Worm (Caenorhabditis elegans): ENCODE measurements around the gene nhr-13.
"Not testable (repeated sequence)": the region's sequence is repeated elsewhere in the genome, so short reads cannot be mapped to it uniquely, and the experiment has no call there.

The nhr-13 gene

DNA sequence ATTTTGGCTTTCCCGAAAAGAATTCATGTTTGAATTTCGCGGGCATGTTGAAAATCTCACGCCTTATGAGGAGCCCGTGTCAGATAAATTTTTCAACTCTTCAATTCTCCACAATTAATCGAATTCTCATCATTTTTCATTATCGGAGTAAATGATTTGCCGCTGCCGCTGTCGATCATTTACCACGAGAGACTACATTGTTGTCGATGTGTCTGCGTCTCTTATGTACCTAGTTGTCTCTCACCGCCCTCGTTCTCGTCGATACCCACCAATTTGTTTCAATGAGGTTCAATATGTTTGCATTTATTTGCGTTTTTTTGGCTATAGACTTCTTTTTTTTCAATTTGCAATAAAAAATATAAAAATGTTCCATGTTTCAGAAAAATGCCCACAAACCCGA, at the start of gene nhr-13:
Gene nhr-13 (plus strand): TSS at position 369 of the 400 bp plus-strand sequence.
- TF ChIP-seq him-1 (tag; optimal IDR thresholded peaks at IDR 0.05) (no peak), W03F9.2 (tag; optimal IDR thresholded peaks at IDR 0.05) (no peak), dao-5 (tag; optimal IDR thresholded peaks at IDR 0.05) (no peak)

DNA sequence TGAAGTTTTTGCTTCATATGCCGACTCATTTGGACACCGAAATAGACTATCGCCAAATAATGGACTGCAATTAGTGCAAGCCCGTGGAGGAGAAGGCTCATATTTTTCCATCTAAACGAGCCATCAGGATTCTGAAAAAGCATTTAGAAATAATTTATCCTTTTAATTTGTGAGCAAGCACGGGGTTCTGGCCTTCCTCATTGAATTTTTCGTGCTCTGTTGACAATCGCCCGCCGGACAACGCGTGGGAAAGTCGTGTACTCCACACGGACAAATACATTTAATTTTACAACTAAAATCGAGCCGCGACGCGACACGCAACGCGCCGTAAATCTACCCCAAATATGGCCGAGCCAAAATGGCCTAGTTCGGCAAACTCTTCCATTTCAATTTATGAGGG, 47.9 kb upstream of the nhr-13 start, which contains the start of gene F22F7.12:
Gene F22F7.12 (minus strand): TSS at position 101 of the 400 bp plus-strand sequence.
- TF ChIP-seq dao-5, W03F9.2, him-1 (tag; optimal IDR thresholded peaks at IDR 0.05): not testable (repeated sequence)

DNA sequence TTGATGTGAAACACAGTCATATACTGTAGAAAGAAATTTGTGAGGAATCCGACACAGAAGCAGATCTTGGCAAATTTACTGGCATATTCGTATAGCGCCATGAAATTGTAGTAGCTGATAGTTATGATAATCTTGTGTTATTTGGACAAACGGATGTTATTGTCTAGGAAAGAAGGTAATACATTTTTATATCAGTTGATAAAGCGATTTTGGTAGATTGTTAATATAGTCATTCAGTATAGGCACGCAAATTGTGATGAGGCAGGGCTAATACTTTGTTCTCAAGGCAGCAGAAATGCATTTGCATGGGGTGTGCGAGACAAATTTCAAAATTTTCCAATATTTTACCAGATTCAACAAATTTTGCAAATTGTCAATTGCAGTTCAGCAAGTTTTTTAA, 46.2 kb upstream of the nhr-13 start, which contains the start of gene str-52:
Gene str-52 (minus strand): TSS at position 101 of the 400 bp plus-strand sequence.
- TF ChIP-seq W03F9.2 (tag; optimal IDR thresholded peaks at IDR 0.05) (no peak), dao-5 (tag; optimal IDR thresholded peaks at IDR 0.05) (no peak), him-1 (tag; optimal IDR thresholded peaks at IDR 0.05) (no peak)

DNA sequence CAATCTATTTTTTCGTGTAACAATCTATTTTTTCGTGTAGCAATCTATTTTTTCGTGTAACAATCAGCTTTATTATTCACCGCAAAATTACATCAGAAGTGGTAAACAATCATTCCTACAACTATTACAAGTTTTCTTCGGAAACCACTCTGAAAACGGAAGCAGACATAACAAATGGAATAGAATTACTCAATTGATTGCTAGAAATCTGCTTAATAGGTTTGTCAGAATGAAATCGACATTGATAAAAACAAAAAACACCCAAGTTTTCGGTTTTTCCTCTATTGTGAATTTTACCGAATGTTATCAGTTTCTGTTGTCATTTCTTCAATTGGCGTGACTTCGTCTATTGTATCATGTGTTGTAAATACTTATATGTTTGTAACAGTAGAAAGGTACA, 45.5 kb upstream of the nhr-13 start, which contains the start of gene srbc-20:
Gene srbc-20 (plus strand): TSS at position 301 of the 400 bp plus-strand sequence.
- TF ChIP-seq dao-5 (tag; optimal IDR thresholded peaks at IDR 0.05) = no peak
- no peak for TF ChIP-seq W03F9.2 (tag; optimal IDR thresholded peaks at IDR 0.05)
- TF ChIP-seq him-1 (tag; optimal IDR thresholded peaks at IDR 0.05) = no peak

DNA sequence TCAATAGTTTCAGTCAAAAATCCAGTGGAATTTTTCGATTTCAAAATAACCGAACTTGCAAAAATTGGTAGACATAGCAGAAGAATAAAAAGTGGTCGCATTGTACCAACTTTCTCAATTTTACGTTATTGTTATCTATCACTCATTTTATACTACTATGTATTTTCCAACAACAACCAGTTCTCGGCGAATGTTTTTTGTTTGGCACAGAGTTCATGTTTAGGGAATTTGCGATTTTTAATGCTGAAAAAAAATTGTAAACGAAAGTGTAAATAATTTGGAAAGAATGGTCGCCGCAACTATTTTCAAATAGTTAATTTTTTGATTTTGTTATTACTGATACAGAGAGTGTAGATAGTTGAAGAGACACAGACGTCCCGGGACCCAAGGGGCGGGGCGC, 42.9 kb upstream of the nhr-13 start, which contains the start of gene C45H4.21:
Gene C45H4.21 (minus strand): TSS at position 101 of the 400 bp plus-strand sequence.
- TF ChIP-seq W03F9.2 (tag; optimal IDR thresholded peaks at IDR 0.05) = no peak

- TF ChIP-seq W03F9.2 (tag; optimal IDR thresholded peaks at IDR 0.05) (no peak), dao-5 (tag; optimal IDR thresholded peaks at IDR 0.05) (no peak), him-1 (tag; optimal IDR thresholded peaks at IDR 0.05) (no peak)
Observed at ce11 chrV:2150876-2151275, 41.4 kb upstream of the nhr-13 start, which contains the start of gene C45H4.13. Gene C45H4.13, minus strand, starts transcription at chrV:2150976.

ce11 chrV:2151458-2151857, 40.8 kb upstream of the nhr-13 start, which contains the start of gene srbc-24:
Gene srbc-24, plus strand, starts transcription at chrV:2151758.
- TF ChIP-seq him-1 (tag; optimal IDR thresholded peaks at IDR 0.05) (no peak), W03F9.2 (tag; optimal IDR thresholded peaks at IDR 0.05) (no peak), dao-5 (tag; optimal IDR thresholded peaks at IDR 0.05) (no peak)

- no peak for TF ChIP-seq him-1 (tag; optimal IDR thresholded peaks at IDR 0.05)
- no peak for TF ChIP-seq dao-5 (tag; optimal IDR thresholded peaks at IDR 0.05)
Observed at ce11 chrV:2153274-2153673, 39.0 kb upstream of the nhr-13 start, which contains the start of gene srbc-23. Gene srbc-23, plus strand, starts transcription at chrV:2153574.

- TF ChIP-seq dao-5 (tag; optimal IDR thresholded peaks at IDR 0.05) (no peak), W03F9.2 (tag; optimal IDR thresholded peaks at IDR 0.05) (no peak), him-1 (tag; optimal IDR thresholded peaks at IDR 0.05) (no peak)
Observed at ce11 chrV:2155232-2155631, 37.1 kb upstream of the nhr-13 start, which contains the start of gene srbc-21. Gene srbc-21, plus strand, starts transcription at chrV:2155532.

ce11 chrV:2156830-2157229, 35.5 kb upstream of the nhr-13 start, which contains the start of gene srbc-22:
Gene srbc-22, plus strand, starts transcription at chrV:2157130.
- TF ChIP-seq dao-5 (tag; optimal IDR thresholded peaks at IDR 0.05) (no peak), W03F9.2 (tag; optimal IDR thresholded peaks at IDR 0.05) (no peak), him-1 (tag; optimal IDR thresholded peaks at IDR 0.05) (no peak)

- TF ChIP-seq him-1 (tag; optimal IDR thresholded peaks at IDR 0.05) (no peak), dao-5 (tag; optimal IDR thresholded peaks at IDR 0.05) (no peak), W03F9.2 (tag; optimal IDR thresholded peaks at IDR 0.05) (no peak)
Observed at ce11 chrV:2159331-2159730, 33.0 kb upstream of the nhr-13 start, which contains the start of gene C45H4.14. Gene C45H4.14, minus strand, starts transcription at chrV:2159431.

- TF ChIP-seq him-1 (tag; optimal IDR thresholded peaks at IDR 0.05) = no peak
- no peak for TF ChIP-seq W03F9.2 (tag; optimal IDR thresholded peaks at IDR 0.05)
- TF ChIP-seq dao-5 (tag; optimal IDR thresholded peaks at IDR 0.05) = no peak
Observed at ce11 chrV:2163735-2164134, 28.6 kb upstream of the nhr-13 start, which contains the start of gene str-255. Gene str-255, minus strand, starts transcription at chrV:2163835.

- no peak for TF ChIP-seq him-1 (tag; optimal IDR thresholded peaks at IDR 0.05)
- no peak for TF ChIP-seq dao-5 (tag; optimal IDR thresholded peaks at IDR 0.05)
- no peak for TF ChIP-seq W03F9.2 (tag; optimal IDR thresholded peaks at IDR 0.05)
Observed at ce11 chrV:2166679-2167078, 25.6 kb upstream of the nhr-13 start, which contains the start of gene srbc-19. Gene srbc-19, minus strand, starts transcription at chrV:2166779.

ce11 chrV:2174465-2174864, 17.8 kb upstream of the nhr-13 start:
- TF ChIP-seq him-1 (tag; optimal IDR thresholded peaks at IDR 0.05) (no peak), dao-5 (tag; optimal IDR thresholded peaks at IDR 0.05) (no peak), W03F9.2 (tag; optimal IDR thresholded peaks at IDR 0.05) (no peak)

DNA sequence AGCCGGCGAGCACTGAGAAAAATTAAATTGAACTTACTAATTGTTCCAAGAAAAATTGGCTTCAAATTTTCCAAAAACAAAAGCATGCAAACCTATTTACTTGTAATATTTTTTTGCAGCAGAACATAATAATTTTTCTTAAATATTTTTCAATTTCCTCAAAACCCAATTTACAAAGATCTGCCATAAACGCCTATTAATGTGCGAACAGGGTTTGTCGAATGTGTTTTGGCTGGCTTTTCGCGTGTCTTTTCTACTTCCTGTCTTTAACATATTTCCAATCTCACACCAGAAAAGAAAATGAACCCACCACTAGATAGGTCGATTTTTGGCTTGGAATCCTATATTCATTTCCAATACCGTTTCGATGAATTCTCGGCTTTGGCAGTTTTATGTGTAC, 17.0 kb upstream of the nhr-13 start, which contains the start of gene C45H4.18:
Gene C45H4.18 (plus strand): TSS at position 301 of the 400 bp plus-strand sequence.
- TF ChIP-seq W03F9.2 (tag; optimal IDR thresholded peaks at IDR 0.05) = no peak
- TF ChIP-seq dao-5 (tag; optimal IDR thresholded peaks at IDR 0.05) = no peak
- TF ChIP-seq him-1 (tag; optimal IDR thresholded peaks at IDR 0.05) = no peak
